Worm (Caenorhabditis elegans) whole organism, L4 larva: ENCODE results near the gene F13D12.5.
"Not testable (repeated sequence)": the region's sequence is repeated elsewhere in the genome, so short reads cannot be mapped to it uniquely, and the experiment has no call there.

Source experiments
- D1046.2 ChIP-seq: fragments of 200-800 bp; sonication (Bioruptor generic); IDR thresholded peaks from 2 replicates; pipeline ENCODE4 v1.3.6; 2022; ENCODE audit warnings: missing genetic modification characterization, missing compliant biosample characterization
- F26F4.8 ChIP-seq: fragments of 200-800 bp; sonication (Bioruptor generic); conservative IDR thresholded peaks from 2 replicates; pipeline ENCODE4 v1.3.6; 2022; ENCODE audit warnings: missing genetic modification characterization, missing compliant biosample characterization
- F37D6.2 ChIP-seq: sonication (generic microtip); optimal IDR thresholded peaks from 2 replicates; lab custom pipeline; 2016; ENCODE audit warnings: mild to moderate bottlenecking, missing genetic modification characterization, missing compliant biosample characterization
- F44E2.7 ChIP-seq: fragments of 200-800 bp; sonication (Bioruptor generic); IDR thresholded peaks from 2 replicates; pipeline ENCODE4 v2.1.2; 2022; ENCODE audit warnings: missing genetic modification characterization, missing compliant biosample characterization
- T26A8.4 ChIP-seq: fragments of 200-800 bp; sonication (Bioruptor generic); IDR thresholded peaks from 2 replicates; pipeline ENCODE4 v1.3.6; 2022; ENCODE audit warnings: missing genetic modification characterization, missing compliant biosample characterization
- Y48G9A.11 ChIP-seq: fragments of 200-800 bp; sonication (Bioruptor generic); IDR thresholded peaks from 2 replicates; pipeline ENCODE4 v1.3.6; 2022; ENCODE audit warnings: missing genetic modification reagents, missing genetic modification characterization, missing compliant biosample characterization
- Y5F2A.4 ChIP-seq: fragments of 200-800 bp; sonication (Bioruptor generic); optimal IDR thresholded peaks from 2 replicates; lab custom pipeline; 2018; ENCODE audit warnings: mild to moderate bottlenecking, missing genetic modification characterization, missing compliant biosample characterization
- ZK337.2 ChIP-seq: fragments of 200-800 bp; sonication (Bioruptor generic); IDR thresholded peaks from 2 replicates; pipeline ENCODE4 v1.3.6; 2022; ENCODE audit warnings: missing genetic modification reagents, missing genetic modification characterization, missing compliant biosample characterization
- ctbp-1 ChIP-seq: fragments of 200-800 bp; sonication (Bioruptor generic); IDR thresholded peaks from 2 replicates; pipeline ENCODE4 v1.3.6; 2022; ENCODE audit warnings: missing genetic modification reagents, missing genetic modification characterization, missing compliant biosample characterization
- daf-19 ChIP-seq: fragments of 200-800 bp; sonication (Bioruptor generic); conservative IDR thresholded peaks from 2 replicates; pipeline ENCODE4 v1.3.6; 2022; ENCODE audit warnings: missing genetic modification characterization, missing compliant biosample characterization
- dmd-8 ChIP-seq: fragments of 200-800 bp; sonication (Bioruptor generic); IDR thresholded peaks from 2 replicates; pipeline ENCODE4 v1.3.6; 2022; ENCODE audit warnings: missing genetic modification characterization, missing compliant biosample characterization
- dmd-9 ChIP-seq: fragments of 200-800 bp; sonication (Bioruptor generic); IDR thresholded peaks from 2 replicates; pipeline ENCODE4 v1.3.6; 2022; ENCODE audit warnings: missing genetic modification reagents, missing genetic modification characterization, missing compliant biosample characterization
- dpl-1 ChIP-seq: fragments of 150-350 bp; optimal IDR thresholded peaks from 2 replicates; lab custom pipeline; 2014; ENCODE audit warnings: missing biosample characterization, missing genetic modification reagents, missing genetic modification characterization
- duxl-1 ChIP-seq: sonication (generic microtip); optimal IDR thresholded peaks from 2 replicates; lab custom pipeline; 2016; ENCODE audit warnings: mild to moderate bottlenecking, missing genetic modification characterization, moderate library complexity, missing compliant biosample characterization; ENCODE audit not compliant: poor library complexity
- dve-1 ChIP-seq: sonication (generic microtip); optimal IDR thresholded peaks from 2 replicates; lab custom pipeline; 2017; ENCODE audit warnings: antibody characterized with exemption, mild to moderate bottlenecking, missing genetic modification characterization, missing compliant biosample characterization; ENCODE audit not compliant: insufficient read depth
- egl-43 ChIP-seq: fragments of 200-800 bp; sonication (Bioruptor generic); IDR thresholded peaks from 2 replicates; pipeline ENCODE4 v1.3.6; 2022; ENCODE audit warnings: missing genetic modification reagents, missing genetic modification characterization, missing compliant biosample characterization
- hlh-11 ChIP-seq: fragments of 200-800 bp; sonication (Bioruptor generic); optimal IDR thresholded peaks from 2 replicates; lab custom pipeline; 2018; ENCODE audit warnings: mild to moderate bottlenecking, missing genetic modification characterization, missing compliant biosample characterization
- hmg-1.1 ChIP-seq: fragments of 200-800 bp; sonication (Bioruptor generic); IDR thresholded peaks from 2 replicates; pipeline ENCODE4 v1.3.6; 2022; ENCODE audit warnings: missing genetic modification reagents, missing genetic modification characterization, missing compliant biosample characterization
- jun-1 ChIP-seq: fragments of 150-350 bp; optimal IDR thresholded peaks from 2 replicates; lab custom pipeline; 2014; ENCODE audit warnings: missing biosample characterization, missing genetic modification reagents, missing genetic modification characterization
- lin-1 ChIP-seq: fragments of 200-800 bp; sonication (Bioruptor generic); IDR thresholded peaks from 2 replicates; pipeline ENCODE4 v1.3.6; 2022; ENCODE audit warnings: missing genetic modification reagents, missing genetic modification characterization, missing compliant biosample characterization
- lin-13 ChIP-seq: fragments of 150-350 bp; optimal IDR thresholded peaks from 2 replicates; lab custom pipeline; 2014; ENCODE audit warnings: missing biosample characterization, missing genetic modification reagents, missing genetic modification characterization
- lin-38 ChIP-seq: fragments of 200-800 bp; sonication (Bioruptor generic); IDR thresholded peaks from 2 replicates; pipeline ENCODE4 v1.3.6; 2022; ENCODE audit warnings: missing genetic modification reagents, missing genetic modification characterization, missing compliant biosample characterization
- lir-3 ChIP-seq: sonication (generic microtip); optimal IDR thresholded peaks from 2 replicates; lab custom pipeline; 2016; ENCODE audit warnings: mild to moderate bottlenecking, missing genetic modification characterization, missing compliant biosample characterization
- madf-9 ChIP-seq: fragments of 200-800 bp; sonication (Bioruptor generic); conservative IDR thresholded peaks from 2 replicates; pipeline ENCODE4 v1.3.6; 2022; ENCODE audit warnings: missing genetic modification reagents, missing genetic modification characterization, missing compliant biosample characterization
- mdl-1 ChIP-seq, 2 experiments: fragments of 150-350 bp in 1 of 2; sonication (generic microtip) in 1 of 2; optimal IDR thresholded peaks; 2 replicates each; lab custom pipeline; 2014 to 2017; ENCODE audit warnings: missing biosample characterization in 2 of 2, missing genetic modification characterization in 2 of 2
- mep-1 ChIP-seq: fragments of 150-350 bp; sonication (generic microtip); optimal IDR thresholded peaks from 3 replicates; lab custom pipeline; 2014; ENCODE audit warnings: missing biosample characterization, missing genetic modification characterization
- mxl-2 ChIP-seq: fragments of 200-800 bp; sonication (Bioruptor generic); conservative IDR thresholded peaks from 2 replicates; pipeline ENCODE4 v1.3.6; 2022; ENCODE audit warnings: missing genetic modification reagents, missing genetic modification characterization, missing compliant biosample characterization
- mxl-3 ChIP-seq: fragments of 200-800 bp; sonication (Bioruptor generic); optimal IDR thresholded peaks from 2 replicates; lab custom pipeline; 2018; ENCODE audit warnings: mild to moderate bottlenecking, missing genetic modification characterization, missing compliant biosample characterization
- nhr-10 ChIP-seq: fragments of 150-350 bp; optimal IDR thresholded peaks from 2 replicates; lab custom pipeline; 2014; ENCODE audit warnings: missing biosample characterization, missing genetic modification characterization
- nhr-11 ChIP-seq: fragments of 150-350 bp; optimal IDR thresholded peaks from 2 replicates; lab custom pipeline; 2014; ENCODE audit warnings: missing biosample characterization, missing genetic modification characterization
- nhr-25 ChIP-seq: sonication (generic microtip); optimal IDR thresholded peaks from 2 replicates; lab custom pipeline; 2017; ENCODE audit warnings: missing genetic modification characterization, mild to moderate bottlenecking, missing compliant biosample characterization, antibody characterized with exemption, moderate library complexity, borderline replicate concordance; ENCODE audit not compliant: insufficient read depth
- nhr-41 ChIP-seq: fragments of 200-800 bp; sonication (Bioruptor generic); IDR thresholded peaks from 2 replicates; pipeline ENCODE4 v1.3.6; 2022; ENCODE audit warnings: missing genetic modification reagents, missing genetic modification characterization, missing compliant biosample characterization
- nhr-48 ChIP-seq: sonication (generic microtip); optimal IDR thresholded peaks from 2 replicates; lab custom pipeline; 2016; ENCODE audit warnings: mild to moderate bottlenecking, missing genetic modification characterization, missing compliant biosample characterization
- nhr-6 ChIP-seq: fragments of 150-350 bp; optimal IDR thresholded peaks from 2 replicates; lab custom pipeline; 2014; ENCODE audit warnings: missing biosample characterization, missing genetic modification characterization
- pha-4 ChIP-seq, 2 experiments: fragments of 150-350 bp in 1 of 2; fragments of 200-800 bp in 1 of 2; sonication (Bioruptor generic) in 1 of 2; IDR thresholded peaks in 1 of 2; optimal IDR thresholded peaks in 1 of 2; 2 replicates each; pipeline versions ENCODE4 v1.3.6 to Lab custom; 2014 to 2022; ENCODE audit warnings: missing genetic modification characterization in 2 of 2, missing genetic modification reagents in 2 of 2, missing biosample characterization in 1 of 2, missing compliant biosample characterization in 1 of 2
- php-3 ChIP-seq: fragments of 200-800 bp; sonication (Bioruptor generic); IDR thresholded peaks from 2 replicates; pipeline ENCODE4 v1.3.6; 2022; ENCODE audit warnings: missing genetic modification reagents, missing genetic modification characterization, missing compliant biosample characterization
- rbr-2 ChIP-seq: sonication (generic microtip); optimal IDR thresholded peaks from 2 replicates; lab custom pipeline; 2016; ENCODE audit warnings: missing genotype, missing genetic modification characterization, missing compliant biosample characterization
- set-16 ChIP-seq: fragments of 200-800 bp; sonication (Bioruptor generic); IDR thresholded peaks from 2 replicates; pipeline ENCODE4 v1.3.6; 2022; ENCODE audit warnings: missing genetic modification reagents, missing genetic modification characterization, missing compliant biosample characterization
- snpc-1.2 ChIP-seq: fragments of 200-800 bp; sonication (Bioruptor generic); IDR thresholded peaks from 2 replicates; pipeline ENCODE4 v1.3.6; 2022; ENCODE audit warnings: missing genetic modification reagents, missing genetic modification characterization, missing compliant biosample characterization
- spr-1 ChIP-seq: sonication (generic microtip); optimal IDR thresholded peaks from 2 replicates; lab custom pipeline; 2016; ENCODE audit warnings: mild to moderate bottlenecking, missing genetic modification characterization, missing compliant biosample characterization
- tag-97 ChIP-seq: fragments of 200-800 bp; sonication (Bioruptor generic); IDR thresholded peaks from 2 replicates; pipeline ENCODE4 v1.3.6; 2022; ENCODE audit warnings: missing genetic modification characterization, missing compliant biosample characterization
- tra-1 ChIP-seq: fragments of 200-800 bp; sonication (Bioruptor generic); IDR thresholded peaks from 2 replicates; pipeline ENCODE4 v1.3.6; 2022; ENCODE audit warnings: missing genetic modification reagents, missing genetic modification characterization, missing compliant biosample characterization
- unc-39 ChIP-seq: sonication (generic microtip); optimal IDR thresholded peaks from 2 replicates; lab custom pipeline; 2017; ENCODE audit warnings: missing biosample characterization, missing genetic modification characterization
- unc-62 ChIP-seq, 3 experiments: fragments of 150-350 bp in 1 of 3; sonication (generic microtip); optimal IDR thresholded peaks in 2 of 3; peaks in 1 of 3; 1 replicate in 1 of 3; 2 replicates in 2 of 3; lab custom pipeline; 2014 to 2017; ENCODE audit warnings: missing biosample characterization in 3 of 3, missing genetic modification characterization in 3 of 3, missing genetic modification reagents in 3 of 3, missing genotype in 1 of 3
- zfp-2 ChIP-seq: sonication (generic microtip); optimal IDR thresholded peaks from 2 replicates; lab custom pipeline; 2016; ENCODE audit warnings: mild to moderate bottlenecking, missing genetic modification characterization, missing compliant biosample characterization
- zfp-3 ChIP-seq: fragments of 200-800 bp; sonication (Bioruptor generic); conservative IDR thresholded peaks from 2 replicates; pipeline ENCODE4 v1.3.6; 2022; ENCODE audit warnings: missing genetic modification reagents, missing genetic modification characterization, missing compliant biosample characterization
- zip-11 ChIP-seq: fragments of 200-800 bp; sonication (Bioruptor generic); IDR thresholded peaks from 2 replicates; pipeline ENCODE4 v1.3.6; 2022; ENCODE audit warnings: missing genetic modification characterization, missing compliant biosample characterization
- zip-2 ChIP-seq: fragments of 150-350 bp; optimal IDR thresholded peaks from 2 replicates; lab custom pipeline; 2014; ENCODE audit warnings: missing biosample characterization, missing genetic modification characterization

Gene F13D12.5

DNA sequence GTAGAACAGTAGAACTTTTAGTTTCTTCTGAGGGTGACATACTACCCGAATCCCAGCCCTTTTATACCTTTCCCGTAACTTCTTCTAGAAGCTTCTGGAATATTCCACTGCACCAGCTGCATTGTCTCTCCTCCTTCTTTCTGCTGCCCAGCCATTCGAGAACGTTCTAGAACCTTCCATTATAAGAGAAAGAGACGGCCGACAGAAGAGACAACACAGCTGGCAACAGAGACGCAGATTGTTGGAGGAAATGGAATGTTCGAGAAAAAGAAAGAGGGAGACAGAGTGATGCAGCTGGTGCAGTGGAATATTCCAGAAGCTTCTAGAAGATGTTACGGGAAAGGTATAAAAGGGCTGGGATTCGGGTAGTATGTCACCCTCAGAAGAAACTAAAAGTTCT lies 32.7 kb downstream of the F13D12.5 start, which contains the start of the genes F44E5.4 and F44E5.5 (continued):
- TF ChIP-seq zip-11 (GFP tag; lab: Robert Waterston, UW) (peak; percentile 95), pha-4 (GFP tag; IDR thresholded peaks at IDR 0.05; lab: Robert Waterston, UW) (peak; percentile 99), rbr-2 (peak; percentile 89), Y5F2A.4 (GFP tag; lab: Kevin White, UChicago) (peak; percentile 89), ZK337.2 (GFP tag; lab: Robert Waterston, UW) (peak; percentile 80), zfp-2 (peak; percentile 51), hmg-1.1 (GFP tag; lab: Robert Waterston, UW) (peak; percentile 99), nhr-48 (peak; percentile 89), nhr-25 (tag; lab: Kevin White, UChicago) (peak; percentile 68), unc-39 (tag; lab: Kevin White, UChicago) (peak; percentile 79), nhr-11 (tag; lab: Kevin White, UChicago) (peak; percentile 77), mdl-1 (tag; optimal IDR thresholded peaks at IDR 0.05; lab: Kevin White, UChicago) (peak in 1 of 2 experiments; percentile 45), tag-97 (GFP tag; lab: Robert Waterston, UW) (peak; percentile 100), php-3 (GFP tag; lab: Robert Waterston, UW) (peak; percentile 100), zfp-3 (GFP tag; lab: Robert Waterston, UW) (peak; percentile 100), jun-1 (tag; lab: Kevin White, UChicago) (peak; percentile 84), egl-43 (peak; percentile 100), dve-1 (tag; lab: Kevin White, UChicago) (peak; percentile 89), zip-2 (peak; percentile 81), nhr-10 (peak; percentile 82), D1046.2 (GFP tag; lab: Robert Waterston, UW) (peak; percentile 98), dmd-9 (GFP tag; lab: Robert Waterston, UW) (peak; percentile 98), duxl-1 (tag; lab: Kevin White, UChicago) (peak; percentile 58), mep-1 (tag; lab: Kevin White, UChicago) (peak; percentile 81), F26F4.8 (peak; percentile 83; the same call in 1 of the 2 replicates), mxl-3 (GFP tag; lab: Kevin White, UChicago) (peak; percentile 87), madf-9 (GFP tag; lab: Robert Waterston, UW) (peak; percentile 96), T26A8.4 (peak; percentile 99), nhr-41 (peak; percentile 99), Y48G9A.11 (GFP tag; lab: Robert Waterston, UW) (peak; percentile 95), snpc-1.2 (GFP tag; lab: Robert Waterston, UW) (peak; percentile 96), F37D6.2 (tag; lab: Kevin White, UChicago) (peak; percentile 93), spr-1 (tag; lab: Kevin White, UChicago) (peak; percentile 89), lin-38 (GFP tag; lab: Robert Waterston, UW) (peak; percentile 91), ctbp-1 (GFP tag; lab: Robert Waterston, UW) (peak; percentile 100), lin-1 (GFP tag; lab: Robert Waterston, UW) (peak; percentile 99), lir-3 (tag; lab: Kevin White, UChicago) (peak; percentile 63), set-16 (GFP tag; lab: Robert Waterston, UW) (peak; percentile 99), unc-62 (GFP tag; optimal IDR thresholded peaks at IDR 0.05 in 1 of 2; lab: Kevin White, UChicago) (peak in 1 of 2 experiments; percentile 96), dmd-8 (GFP tag; lab: Robert Waterston, UW) (peak; percentile 91), F44E2.7 (GFP tag; lab: Robert Waterston, UW) (peak; percentile 95), hlh-11 (peak; percentile 100), mxl-2 (peak; percentile 94), lin-13 (peak; percentile 64), tra-1 (peak; percentile 100), nhr-6 (tag; lab: Kevin White, UChicago) (peak; percentile 3), daf-19 (GFP tag; lab: Robert Waterston, UW) (peak; percentile 100), dpl-1 (peak; percentile 46)
- TF ChIP-seq pha-4, unc-62 (tag; optimal IDR thresholded peaks at IDR 0.05; lab: Kevin White, UChicago): not testable (repeated sequence)
